Worm (Caenorhabditis elegans): ENCODE measurements around the gene H25K10.2.
A peak's percentile ranks its signal among the peaks of the same experiment; 100 is the strongest.

The H25K10.2 gene

ce11 chrIV:16186008-16186407 is 24.8 kb downstream of the H25K10.2 start:
- TF ChIP-seq unc-55 (GFP tag; optimal IDR thresholded peaks at IDR 0.05) (no peak), ref-2 (tag; optimal IDR thresholded peaks at IDR 0.05) (no peak), ceh-34 (tag; optimal IDR thresholded peaks at IDR 0.05) (no peak), eyg-1 (tag; optimal IDR thresholded peaks at IDR 0.05) (no peak), pha-4 (tag; optimal IDR thresholded peaks at IDR 0.05) (no peak), che-1 (tag; optimal IDR thresholded peaks at IDR 0.05) (no peak), unc-42 (tag; optimal IDR thresholded peaks at IDR 0.05) (no peak), ceh-30 (tag; optimal IDR thresholded peaks at IDR 0.05) (no peak)

- TF ChIP-seq madf-2 (tag; optimal IDR thresholded peaks at IDR 0.05) = no peak
- TF ChIP-seq C08G9.2 (tag; optimal IDR thresholded peaks at IDR 0.05) = no peak
- TF ChIP-seq Y22D7AL.16 (tag; optimal IDR thresholded peaks at IDR 0.05) = no peak
- no peak for TF ChIP-seq pros-1 (tag; optimal IDR thresholded peaks at IDR 0.05)
- no peak for TF ChIP-seq ztf-16 (tag; optimal IDR thresholded peaks at IDR 0.05)
- no peak for TF ChIP-seq pqm-1 (tag; optimal IDR thresholded peaks at IDR 0.05)
- no peak for TF ChIP-seq ceh-18 (tag; optimal IDR thresholded peaks at IDR 0.05)
- TF ChIP-seq sox-4 (tag; optimal IDR thresholded peaks at IDR 0.05) = no peak
- no peak for TF ChIP-seq pag-3 (tag; optimal IDR thresholded peaks at IDR 0.05; ENCODE audit: borderline replicate concordance)
- no peak for TF ChIP-seq lim-6 (tag; optimal IDR thresholded peaks at IDR 0.05)
- TF ChIP-seq hlh-13 (GFP tag; optimal IDR thresholded peaks at IDR 0.05) = no peak
Measured at ce11 chrIV:16184521-16184920, 26.3 kb downstream of the H25K10.2 start, which contains the start of gene Y105C5B.1413. Y105C5B.1413 (minus strand) TSS chrIV:16184621.

ce11 chrIV:16180898-16181482 is 29.8 kb downstream of the H25K10.2 start:
- TF ChIP-seq ets-4 (tag; optimal IDR thresholded peaks at IDR 0.05) (no peak), elt-2 (tag; optimal IDR thresholded peaks at IDR 0.05) (peak; percentile 94), ceh-18 (tag; optimal IDR thresholded peaks at IDR 0.05) (peak; percentile 36), pqm-1 (tag; optimal IDR thresholded peaks at IDR 0.05) (peak; percentile 36)

ce11 chrIV:16178433-16178832 is 32.4 kb downstream of the H25K10.2 start:
- TF ChIP-seq elt-2 (tag; optimal IDR thresholded peaks at IDR 0.05) (peak; percentile 59), K02D7.2 (tag; optimal IDR thresholded peaks at IDR 0.05) (no peak), madf-2 (tag; optimal IDR thresholded peaks at IDR 0.05) (no peak), sdc-2 (tag; optimal IDR thresholded peaks at IDR 0.05) (no peak), pat-9 (tag; optimal IDR thresholded peaks at IDR 0.05) (no peak)

ce11 chrIV:16176808-16177207 is 34.0 kb downstream of the H25K10.2 start:
- no peak for TF ChIP-seq hlh-15 (tag; optimal IDR thresholded peaks at IDR 0.05)
- no peak for TF ChIP-seq sdc-2 (tag; optimal IDR thresholded peaks at IDR 0.05)
- TF ChIP-seq tbx-7 (tag; optimal IDR thresholded peaks at IDR 0.05) = no peak
- no peak for TF ChIP-seq C08G9.2 (tag; optimal IDR thresholded peaks at IDR 0.05)
- TF ChIP-seq lim-6 (tag; optimal IDR thresholded peaks at IDR 0.05) = no peak
- no peak for TF ChIP-seq ama-1 (optimal IDR thresholded peaks at IDR 0.05)
- no peak for TF ChIP-seq ceh-9 (tag; optimal IDR thresholded peaks at IDR 0.05)

ce11 chrIV:16172786-16173371 is 37.9 kb downstream of the H25K10.2 start:
- no peak for TF ChIP-seq F13H6.1 (tag; optimal IDR thresholded peaks at IDR 0.05)
- peak; percentile 95 for TF ChIP-seq dve-1 (tag; optimal IDR thresholded peaks at IDR 0.05)

ce11 chrIV:16171326-16171725 is 39.5 kb downstream of the H25K10.2 start:
- TF ChIP-seq eyg-1 (tag; optimal IDR thresholded peaks at IDR 0.05) = no peak

Data from whole organism, late embryonic.